Worm (Caenorhabditis elegans): Measurements from ENCODE around the gene ace-1.
A peak's percentile ranks its signal among the peaks of the same experiment; 100 is the strongest.

The ace-1 gene

ce11 chrX:16331425-16331824, 35.7 kb upstream of the ace-1 start:
- TF ChIP-seq sup-37 (GFP tag; optimal IDR thresholded peaks at IDR 0.05) = no peak
- peak; percentile 7 for TF ChIP-seq rnt-1 (tag; optimal IDR thresholded peaks at IDR 0.05)
- TF ChIP-seq pqm-1 (tag; optimal IDR thresholded peaks at IDR 0.05) = no peak
- peak; percentile 9 to 49 for TF ChIP-seq efl-1 (optimal IDR thresholded peaks at IDR 0.05)
- no peak for TF ChIP-seq efl-1 (GFP tag; optimal IDR thresholded peaks at IDR 0.05 in 1 of 2)
- peak; percentile 9 for TF ChIP-seq nhr-85 (tag)

ce11 chrX:16331932-16332485, 35.1 kb upstream of the ace-1 start, which contains the start of gene taf-3:
taf-3 (plus strand) TSS chrX:16332435.
- TF ChIP-seq elt-3 (tag; optimal IDR thresholded peaks at IDR 0.05) = no peak
- no peak for TF ChIP-seq nhr-19 (GFP tag; conservative IDR thresholded peaks at IDR 0.05)
- peak; percentile 24 to 70 for TF ChIP-seq lin-35 (GFP tag; optimal IDR thresholded peaks at IDR 0.05)
- peak; percentile 82 for TF ChIP-seq lin-14 (GFP tag; optimal IDR thresholded peaks at IDR 0.05)
- TF ChIP-seq rnt-1 (tag; optimal IDR thresholded peaks at IDR 0.05) = peak; percentile 62
- TF ChIP-seq nhr-47 (tag; optimal IDR thresholded peaks at IDR 0.05) = peak; percentile 33
- peak; percentile 15 for TF ChIP-seq xbp-1 (tag; optimal IDR thresholded peaks at IDR 0.05)
- no peak for TF ChIP-seq pag-3 (tag; optimal IDR thresholded peaks at IDR 0.05; ENCODE audit: borderline replicate concordance, insufficient read depth)
- no peak for TF ChIP-seq jun-1 (tag; optimal IDR thresholded peaks at IDR 0.05)
- TF ChIP-seq unc-86 (tag; optimal IDR thresholded peaks at IDR 0.05) = no peak
- no peak for TF ChIP-seq grh-1 (GFP tag; IDR thresholded peaks at IDR 0.05)
- no peak for TF ChIP-seq hpl-2 (GFP tag; optimal IDR thresholded peaks at IDR 0.05)
- TF ChIP-seq nhr-237 (tag; optimal IDR thresholded peaks at IDR 0.05) = no peak
- peak; percentile 58 for TF ChIP-seq nhr-71 (tag; optimal IDR thresholded peaks at IDR 0.05)
- no peak for TF ChIP-seq mef-2 (tag; optimal IDR thresholded peaks at IDR 0.05)
- TF ChIP-seq nhr-28 (tag; optimal IDR thresholded peaks at IDR 0.05) = no peak
- TF ChIP-seq zag-1 (tag; optimal IDR thresholded peaks at IDR 0.05) = no peak
- no peak for TF ChIP-seq ets-5 (GFP tag; IDR thresholded peaks at IDR 0.05)
- TF ChIP-seq fkh-8 (tag; optimal IDR thresholded peaks at IDR 0.05) = no peak
- peak; percentile 30 to 68 for TF ChIP-seq efl-1 (optimal IDR thresholded peaks at IDR 0.05)
- no peak for TF ChIP-seq efl-1 (GFP tag; optimal IDR thresholded peaks at IDR 0.05 in 1 of 2)
- no peak for TF ChIP-seq sup-37 (GFP tag; optimal IDR thresholded peaks at IDR 0.05)
- no peak for TF ChIP-seq efl-3 (GFP tag; optimal IDR thresholded peaks at IDR 0.05)
- TF ChIP-seq ztf-11 (tag; optimal IDR thresholded peaks at IDR 0.05) = no peak
- peak; percentile 25 for TF ChIP-seq elt-2 (tag; optimal IDR thresholded peaks at IDR 0.05)
- peak; percentile 36 for TF ChIP-seq skn-1 (tag; optimal IDR thresholded peaks at IDR 0.05)
- no peak for TF ChIP-seq unc-30 (tag; optimal IDR thresholded peaks at IDR 0.05)
- no peak for TF ChIP-seq tlp-1 (tag; optimal IDR thresholded peaks at IDR 0.05)
- no peak for TF ChIP-seq ceh-88 (GFP tag; IDR thresholded peaks at IDR 0.05)
- TF ChIP-seq ces-1 (GFP tag; optimal IDR thresholded peaks at IDR 0.05) = no peak
- no peak for TF ChIP-seq snpc-4 (tag; optimal IDR thresholded peaks at IDR 0.05)
- TF ChIP-seq egl-27 (tag; optimal IDR thresholded peaks at IDR 0.05) = no peak
- no peak for TF ChIP-seq unc-98 (GFP tag; IDR thresholded peaks at IDR 0.05)
- no peak for TF ChIP-seq sptf-1 (tag; optimal IDR thresholded peaks at IDR 0.05)
- no peak for TF ChIP-seq mab-9 (GFP tag; IDR thresholded peaks at IDR 0.05)
- peak; percentile 43 for TF ChIP-seq tbx-2 (tag; optimal IDR thresholded peaks at IDR 0.05)
- TF ChIP-seq lsy-2 (tag; optimal IDR thresholded peaks at IDR 0.05) = peak; percentile 22 to 64
- TF ChIP-seq ztf-4 (tag; optimal IDR thresholded peaks at IDR 0.05) = no peak
- no peak for TF ChIP-seq lir-3 (tag; optimal IDR thresholded peaks at IDR 0.05; ENCODE audit: poor library complexity)
- TF ChIP-seq egl-13 (tag; optimal IDR thresholded peaks at IDR 0.05) = no peak
- no peak for TF ChIP-seq ceh-8 (GFP tag; optimal IDR thresholded peaks at IDR 0.05)
- TF ChIP-seq alr-1 (tag; optimal IDR thresholded peaks at IDR 0.05; ENCODE audit: borderline replicate concordance) = no peak
- TF ChIP-seq blmp-1 (tag; optimal IDR thresholded peaks at IDR 0.05) = peak; percentile 76
- TF ChIP-seq isw-1 (GFP tag; IDR thresholded peaks at IDR 0.05) = no peak
- no peak for TF ChIP-seq aly-2 (tag; optimal IDR thresholded peaks at IDR 0.05)
- no peak for TF ChIP-seq unc-62 (GFP tag; optimal IDR thresholded peaks at IDR 0.05)
- peak; percentile 59 for TF ChIP-seq C16A3.4 (tag; optimal IDR thresholded peaks at IDR 0.05)
- peak in 2 of 3 experiments; percentile 46 to 52 for TF ChIP-seq dpl-1 (GFP tag; optimal IDR thresholded peaks at IDR 0.05)
